Fruit fly (Drosophila melanogaster): Measurements from ENCODE around the gene Ilp3.

Ilp3 gene

dm6 chr3L:9829154-9829553, 27.2 kb upstream of the Ilp3 start:
- no peak for TF ChIP-seq CG30020 (tag; optimal IDR thresholded peaks at IDR 0.05)
- peak; percentile 82 for TF ChIP-seq sr (GFP tag; IDR thresholded peaks at IDR 0.05)
- 0 out of 4 replicates have a peak, but pooled peaks have one; percentile 53 for TF ChIP-seq chinmo (GFP tag; IDR thresholded peaks at IDR 0.05; ENCODE audit: partially characterized antibody)

dm6 chr3L:9824226-9824625, 22.3 kb upstream of the Ilp3 start:
- TF ChIP-seq Opbp (GFP tag; IDR thresholded peaks at IDR 0.05; ENCODE audit: partially characterized antibody) (0 out of 3 replicates have a peak, but pooled peaks have one; percentile 29), Dfd (GFP tag; optimal IDR thresholded peaks at IDR 0.05) (peak in 1 of 2 experiments; percentile 91), CG11504 (tag; optimal IDR thresholded peaks at IDR 0.05) (peak; percentile 29), stwl (tag; optimal IDR thresholded peaks at IDR 0.05) (peak; percentile 17), CG18599 (GFP tag; optimal IDR thresholded peaks at IDR 0.05) (no peak), Dp (GFP tag; optimal IDR thresholded peaks at IDR 0.05) (peak; percentile 81), az2 (GFP tag; optimal IDR thresholded peaks at IDR 0.05) (no peak), CTCF (GFP tag; optimal IDR thresholded peaks at IDR 0.05) (peak; percentile 22), CG31365 (tag; optimal IDR thresholded peaks at IDR 0.05) (peak; percentile 99), zen2 (GFP tag; IDR thresholded peaks at IDR 0.05; ENCODE audit: partially characterized antibody) (no peak), E2f2 (GFP tag; IDR thresholded peaks at IDR 0.05) (peak; percentile 99), CG6791 (GFP tag; IDR thresholded peaks at IDR 0.05; ENCODE audit: partially characterized antibody) (0 out of 3 replicates have a peak, but pooled peaks have one; percentile 31)

- TF ChIP-seq ap (GFP tag; IDR thresholded peaks at IDR 0.05): no peak
- TF ChIP-seq CG12942 (GFP tag; optimal IDR thresholded peaks at IDR 0.05): no peak
- TF ChIP-seq ttk (GFP tag; IDR thresholded peaks at IDR 0.05): no peak
- no peak for TF ChIP-seq Xbp1 (GFP tag; optimal IDR thresholded peaks at IDR 0.05)
Measured at dm6 chr3L:9823797-9824196, 21.9 kb upstream of the Ilp3 start, which contains the start of gene Ilp5. Gene Ilp5, minus strand, starts transcription at chr3L:9823897.

dm6 chr3L:9821138-9821681, 19.3 kb upstream of the Ilp3 start:
- TF ChIP-seq pan (optimal IDR thresholded peaks at IDR 0.05) (no peak), pan (GFP tag; optimal IDR thresholded peaks at IDR 0.05 in 1 of 2, IDR thresholded peaks at IDR 0.05 in 1 of 2) (peak in 1 of 2 experiments; percentile 4), Med (GFP tag) (peak; percentile 27), Drgx (GFP tag; IDR thresholded peaks at IDR 0.05) (peak; percentile 38; the same call in 1 of the 2 replicates), grn (GFP tag; optimal IDR thresholded peaks at IDR 0.05) (peak; percentile 17), CG6791 (GFP tag; IDR thresholded peaks at IDR 0.05; ENCODE audit: partially characterized antibody) (no peak), chinmo (GFP tag; IDR thresholded peaks at IDR 0.05; ENCODE audit: partially characterized antibody) (0 out of 4 replicates have a peak, but pooled peaks have one; percentile 50), E2f2 (GFP tag; IDR thresholded peaks at IDR 0.05) (no peak), CG11456 (GFP tag; IDR thresholded peaks at IDR 0.05) (0 out of 3 replicates have a peak, but pooled peaks have one; percentile 30), wdn (GFP tag; IDR thresholded peaks at IDR 0.05) (no peak)

- TF ChIP-seq twi (tag; optimal IDR thresholded peaks at IDR 0.05): no peak
- TF ChIP-seq CG13424 (tag; optimal IDR thresholded peaks at IDR 0.05): no peak
- TF ChIP-seq Ptx1 (GFP tag; IDR thresholded peaks at IDR 0.05): no peak
- TF ChIP-seq CG31365 (tag; optimal IDR thresholded peaks at IDR 0.05): peak; percentile 49
- TF ChIP-seq CG3407 (GFP tag; optimal IDR thresholded peaks at IDR 0.05): no peak
- no peak for TF ChIP-seq pita (GFP tag; optimal IDR thresholded peaks at IDR 0.05)
- no peak for TF ChIP-seq slou (GFP tag; optimal IDR thresholded peaks at IDR 0.05)
- no peak for TF ChIP-seq bsh (GFP tag; optimal IDR thresholded peaks at IDR 0.05)
- TF ChIP-seq nom (GFP tag; optimal IDR thresholded peaks at IDR 0.05): no peak
- TF ChIP-seq CG16815 (GFP tag; optimal IDR thresholded peaks at IDR 0.05): no peak
- no peak for TF ChIP-seq kay (GFP tag; optimal IDR thresholded peaks at IDR 0.05)
- TF ChIP-seq stc (GFP tag; IDR thresholded peaks at IDR 0.05): no peak
- no peak for TF ChIP-seq Oli (tag; optimal IDR thresholded peaks at IDR 0.05)
- TF ChIP-seq CG4820 (GFP tag; optimal IDR thresholded peaks at IDR 0.05): no peak
- no peak for TF ChIP-seq salm (tag; optimal IDR thresholded peaks at IDR 0.05)
- no peak for TF ChIP-seq schlank (tag; optimal IDR thresholded peaks at IDR 0.05)
- TF ChIP-seq tio (GFP tag; optimal IDR thresholded peaks at IDR 0.05): no peak
- TF ChIP-seq CG12155 (GFP tag; optimal IDR thresholded peaks at IDR 0.05): no peak
- no peak for TF ChIP-seq NfI (GFP tag; optimal IDR thresholded peaks at IDR 0.05)
Measured at dm6 chr3L:9820248-9820647, 18.3 kb upstream of the Ilp3 start.
